Worm (Caenorhabditis elegans) whole organism, L1 larva: Measurements from ENCODE around the gene T28C6.7.

ENCODE experiments used
- efl-3 ChIP-seq: fragments of 200-800 bp; sonication (Bioruptor generic); optimal IDR thresholded peaks from 2 replicates; lab custom pipeline; 2018; ENCODE audit warnings: mild to moderate bottlenecking, missing genetic modification characterization, missing compliant biosample characterization
- nhr-11 ChIP-seq: fragments of 150-350 bp; optimal IDR thresholded peaks from 2 replicates; lab custom pipeline; 2014; ENCODE audit warnings: missing biosample characterization, missing genetic modification characterization
- nhr-28 ChIP-seq: fragments of 150-350 bp; optimal IDR thresholded peaks from 2 replicates; lab custom pipeline; 2014; ENCODE audit warnings: missing biosample characterization, missing genetic modification characterization
- swsn-7 ChIP-seq: sonication (generic microtip); optimal IDR thresholded peaks from 2 replicates; lab custom pipeline; 2016; ENCODE audit warnings: missing genetic modification characterization, missing compliant biosample characterization
- unc-86 ChIP-seq: sonication (generic microtip); optimal IDR thresholded peaks from 2 replicates; lab custom pipeline; 2016; ENCODE audit warnings: missing genetic modification characterization, missing compliant biosample characterization
- zag-1 ChIP-seq: fragments of 150-350 bp; optimal IDR thresholded peaks from 2 replicates; lab custom pipeline; 2014; ENCODE audit warnings: missing biosample characterization, missing genetic modification characterization
- ztf-4 ChIP-seq: fragments of 150-350 bp; optimal IDR thresholded peaks from 2 replicates; lab custom pipeline; 2014; ENCODE audit warnings: missing biosample characterization, missing genetic modification characterization

- TF ChIP-seq unc-86 (tag; lab: Kevin White, UChicago) (no peak), swsn-7 (tag; lab: Kevin White, UChicago) (peak; percentile 50), zag-1 (tag; lab: Kevin White, UChicago) (no peak), nhr-11 (tag; lab: Kevin White, UChicago) (no peak), nhr-28 (tag; lab: Kevin White, UChicago) (no peak), efl-3 (GFP tag; lab: Kevin White, UChicago) (no peak), ztf-4 (no peak)
These were observed 42.0 kb downstream of the T28C6.7 start, which contains the start of gene npp-23 for ce11 chrIV:8869624-8870023.
